Worm (Caenorhabditis elegans) whole organism, L3 larva: ENCODE results near the gene pha-2.

Experiments used
- ZK546.5 ChIP-seq: sonication (generic microtip); optimal IDR thresholded peaks from 2 replicates; lab custom pipeline; 2017; ENCODE audit warnings: missing biosample characterization, missing genetic modification characterization
- aly-2 ChIP-seq: fragments of 150-350 bp; optimal IDR thresholded peaks from 2 replicates; lab custom pipeline; 2014; ENCODE audit warnings: missing biosample characterization, missing genetic modification characterization
- ama-1 ChIP-seq: fragments of 150-350 bp; optimal IDR thresholded peaks from 2 replicates; lab custom pipeline; 2018
- ceh-16 ChIP-seq: sonication (generic microtip); optimal IDR thresholded peaks from 2 replicates; lab custom pipeline; 2017; ENCODE audit warnings: missing biosample characterization, missing genetic modification characterization
- ceh-82 ChIP-seq: fragments of 150-350 bp; optimal IDR thresholded peaks from 2 replicates; lab custom pipeline; 2014; ENCODE audit warnings: missing biosample characterization, missing genetic modification characterization
- ceh-9 ChIP-seq: sonication (generic microtip); optimal IDR thresholded peaks from 2 replicates; lab custom pipeline; 2018; ENCODE audit warnings: missing biosample characterization, missing genetic modification characterization
- egl-27 ChIP-seq: sonication (generic microtip); optimal IDR thresholded peaks from 4 replicates; lab custom pipeline; 2017; ENCODE audit warnings: missing biosample characterization, missing genetic modification reagents, missing genetic modification characterization
- egl-5 ChIP-seq: fragments of 150-350 bp; optimal IDR thresholded peaks from 2 replicates; lab custom pipeline; 2017; ENCODE audit warnings: missing biosample characterization, missing genetic modification reagents, missing genetic modification characterization, inconsistent platforms
- elt-1 ChIP-seq: fragments of 150-350 bp; optimal IDR thresholded peaks from 2 replicates; lab custom pipeline; 2014; ENCODE audit warnings: missing biosample characterization, missing genetic modification characterization
- elt-2 ChIP-seq: sonication (generic microtip); optimal IDR thresholded peaks from 2 replicates; lab custom pipeline; 2016; ENCODE audit warnings: missing genetic modification reagents, mild to moderate bottlenecking, missing genetic modification characterization, missing compliant biosample characterization
- fkh-10 ChIP-seq: sonication (generic microtip); optimal IDR thresholded peaks from 2 replicates; lab custom pipeline; 2017; ENCODE audit warnings: missing biosample characterization, missing genetic modification reagents, missing genetic modification characterization
- fkh-2 ChIP-seq: fragments of 150-350 bp; optimal IDR thresholded peaks from 2 replicates; lab custom pipeline; 2014; ENCODE audit warnings: missing biosample characterization, missing genetic modification reagents, missing genetic modification characterization
- jun-1 ChIP-seq: fragments of 150-350 bp; optimal IDR thresholded peaks from 2 replicates; lab custom pipeline; 2014; ENCODE audit warnings: missing biosample characterization, missing genetic modification reagents, missing genetic modification characterization
- lin-15B ChIP-seq: fragments of 150-350 bp; optimal IDR thresholded peaks from 2 replicates; lab custom pipeline; 2014; ENCODE audit warnings: missing biosample characterization, missing genetic modification characterization
- lsy-12 ChIP-seq: sonication (generic microtip); optimal IDR thresholded peaks from 2 replicates; lab custom pipeline; 2016; ENCODE audit warnings: mild to moderate bottlenecking, missing genetic modification characterization, missing compliant biosample characterization
- mdl-1 ChIP-seq: fragments of 150-350 bp; optimal IDR thresholded peaks from 2 replicates; lab custom pipeline; 2014; ENCODE audit warnings: missing biosample characterization, missing genetic modification characterization
- mml-1 ChIP-seq: fragments of 150-350 bp; sonication (generic microtip); optimal IDR thresholded peaks from 3 replicates; lab custom pipeline; 2014; ENCODE audit warnings: missing biosample characterization, missing genetic modification characterization
- nfya-1 ChIP-seq: sonication (generic microtip); optimal IDR thresholded peaks from 2 replicates; lab custom pipeline; 2017; ENCODE audit warnings: missing genetic modification characterization, mild to moderate bottlenecking, missing compliant biosample characterization, antibody characterized with exemption, moderate library complexity; ENCODE audit not compliant: insufficient read depth
- nhr-12 ChIP-seq: fragments of 150-350 bp; optimal IDR thresholded peaks from 2 replicates; lab custom pipeline; 2014; ENCODE audit warnings: missing biosample characterization, missing genetic modification characterization
- nhr-23 ChIP-seq: fragments of 150-350 bp; optimal IDR thresholded peaks from 2 replicates; lab custom pipeline; 2014; ENCODE audit warnings: missing biosample characterization, missing genetic modification reagents, missing genetic modification characterization
- nhr-25 ChIP-seq: sonication (generic microtip); optimal IDR thresholded peaks from 2 replicates; lab custom pipeline; 2017; ENCODE audit warnings: missing biosample characterization, missing genetic modification characterization
- nhr-67 ChIP-seq: fragments of 150-350 bp; optimal IDR thresholded peaks from 2 replicates; lab custom pipeline; 2014; ENCODE audit warnings: missing biosample characterization, missing genetic modification characterization
- nhr-76 ChIP-seq: fragments of 150-350 bp; sonication (generic microtip); optimal IDR thresholded peaks from 5 replicates; lab custom pipeline; 2014; ENCODE audit warnings: missing biosample characterization, missing genetic modification characterization
- nhr-77 ChIP-seq: fragments of 150-350 bp; optimal IDR thresholded peaks from 2 replicates; lab custom pipeline; 2014; ENCODE audit warnings: missing biosample characterization, missing genetic modification characterization
- pha-4 ChIP-seq: fragments of 150-350 bp; optimal IDR thresholded peaks from 2 replicates; lab custom pipeline; 2014; ENCODE audit warnings: missing biosample characterization, missing genetic modification reagents, missing genetic modification characterization
- pqm-1 ChIP-seq: fragments of 150-350 bp; optimal IDR thresholded peaks from 2 replicates; lab custom pipeline; 2017; ENCODE audit warnings: missing biosample characterization, missing genetic modification characterization, inconsistent platforms
- sea-2 ChIP-seq: fragments of 150-350 bp; sonication (generic microtip); optimal IDR thresholded peaks from 4 replicates; lab custom pipeline; 2014; ENCODE audit warnings: missing biosample characterization, missing genetic modification reagents, missing genetic modification characterization
- skn-1 ChIP-seq: fragments of 150-350 bp; optimal IDR thresholded peaks from 2 replicates; lab custom pipeline; 2014; ENCODE audit warnings: missing biosample characterization, missing genetic modification characterization
- zag-1 ChIP-seq: fragments of 150-350 bp; optimal IDR thresholded peaks from 2 replicates; lab custom pipeline; 2014; ENCODE audit warnings: missing biosample characterization, missing genetic modification characterization
- ztf-11 ChIP-seq: fragments of 150-350 bp; optimal IDR thresholded peaks from 2 replicates; lab custom pipeline; 2014; ENCODE audit warnings: missing biosample characterization, missing genetic modification characterization
- ztf-4 ChIP-seq: fragments of 150-350 bp; optimal IDR thresholded peaks from 2 replicates; lab custom pipeline; 2014; ENCODE audit warnings: missing biosample characterization, missing genetic modification characterization

Gene pha-2

ce11 chrX:655884-656283, 19.1 kb upstream of the pha-2 start, which contains the start of gene lpr-7:
lpr-7 (plus strand) TSS chrX:656184.
- TF ChIP-seq egl-5 (tag; lab: Kevin White, UChicago) (no peak), elt-1 (tag; lab: Kevin White, UChicago) (no peak), ztf-4 (tag; lab: Kevin White, UChicago) (no peak), egl-27 (tag; lab: Kevin White, UChicago) (no peak), zag-1 (no peak), mdl-1 (no peak), ztf-11 (tag; lab: Kevin White, UChicago) (no peak), ceh-9 (tag; lab: Kevin White, UChicago) (no peak), mml-1 (no peak), skn-1 (tag; lab: Kevin White, UChicago) (no peak), nhr-12 (no peak), pqm-1 (no peak), lin-15B (no peak), elt-2 (tag; lab: Kevin White, UChicago) (no peak), ceh-82 (tag; lab: Kevin White, UChicago) (no peak), nhr-25 (tag; lab: Kevin White, UChicago) (no peak)

- no peak for TF ChIP-seq fkh-10 (GFP tag; lab: Kevin White, UChicago)
- TF ChIP-seq nhr-25 (tag; lab: Kevin White, UChicago), result no peak
- TF ChIP-seq ZK546.5 (tag; lab: Kevin White, UChicago), result no peak
- no peak for TF ChIP-seq nhr-23 (tag; lab: Kevin White, UChicago)
- TF ChIP-seq nhr-77 (tag; lab: Kevin White, UChicago), result no peak
- no peak for TF ChIP-seq ztf-11 (tag; lab: Kevin White, UChicago)
- no peak for TF ChIP-seq nhr-67 (tag; lab: Kevin White, UChicago)
- TF ChIP-seq pqm-1, result no peak
- TF ChIP-seq sea-2 (GFP tag; lab: Kevin White, UChicago), result no peak
Observed at ce11 chrX:654804-655203, 18.0 kb upstream of the pha-2 start, which contains the start of gene ifc-2. ifc-2 (minus strand) TSS chrX:654904.

- TF ChIP-seq ama-1 (no peak), elt-2 (tag; lab: Kevin White, UChicago) (peak; percentile 74), elt-1 (tag; lab: Kevin White, UChicago) (no peak), fkh-2 (tag; lab: Kevin White, UChicago) (no peak), pha-4 (tag; lab: Kevin White, UChicago) (peak; percentile 85), zag-1 (no peak), jun-1 (no peak), ZK546.5 (tag; lab: Kevin White, UChicago) (no peak), lsy-12 (no peak), pqm-1 (peak; percentile 12), ceh-82 (tag; lab: Kevin White, UChicago) (no peak), fkh-10 (GFP tag; lab: Kevin White, UChicago) (no peak), nfya-1 (tag; lab: Kevin White, UChicago) (no peak), ceh-16 (tag; lab: Kevin White, UChicago) (no peak), ceh-9 (tag; lab: Kevin White, UChicago) (no peak), lin-15B (no peak), nhr-67 (tag; lab: Kevin White, UChicago) (no peak), nhr-77 (tag; lab: Kevin White, UChicago) (no peak)
Observed at ce11 chrX:651616-652015, 14.8 kb upstream of the pha-2 start.

- peak; percentile 80 for TF ChIP-seq elt-2 (tag; lab: Kevin White, UChicago)
- no peak for TF ChIP-seq nhr-77 (tag; lab: Kevin White, UChicago)
- peak; percentile 65 for TF ChIP-seq pqm-1
- TF ChIP-seq pha-4 (tag; lab: Kevin White, UChicago), result peak; percentile 8
Observed at ce11 chrX:646493-646892, 9.7 kb upstream of the pha-2 start.

- TF ChIP-seq ztf-4 (tag; lab: Kevin White, UChicago) (no peak), elt-2 (tag; lab: Kevin White, UChicago) (peak; percentile 90), pqm-1 (peak; percentile 58)
Observed at ce11 chrX:645589-645988, 8.8 kb upstream of the pha-2 start.

- TF ChIP-seq aly-2 (tag; lab: Kevin White, UChicago) (no peak), nhr-76 (tag; lab: Kevin White, UChicago) (no peak), elt-2 (tag; lab: Kevin White, UChicago) (peak; percentile 50), fkh-2 (tag; lab: Kevin White, UChicago) (no peak), ztf-11 (tag; lab: Kevin White, UChicago) (no peak), pqm-1 (no peak), lin-15B (no peak)
Observed at ce11 chrX:642817-643216, 6.0 kb upstream of the pha-2 start.
